Worm (Caenorhabditis elegans) whole organism, midembryonic: Measurements from ENCODE around the gene F52H2.1.

Experiments
- T22C8.4 ChIP-seq: fragments of 200-800 bp; sonication (Bioruptor generic); IDR thresholded peaks from 2 replicates; pipeline ENCODE4 v1.3.6; 2022; ENCODE audit warnings: missing genetic modification characterization, missing compliant biosample characterization
- cog-1 ChIP-seq: sonication (generic microtip); optimal IDR thresholded peaks from 2 replicates; lab custom pipeline; 2016; ENCODE audit warnings: missing genetic modification characterization, missing compliant biosample characterization
- flt-1 ChIP-seq: fragments of 200-800 bp; sonication (Bioruptor generic); IDR thresholded peaks from 2 replicates; pipeline ENCODE4 v1.3.6; 2022; ENCODE audit warnings: missing genetic modification characterization, missing compliant biosample characterization
- klf-2 ChIP-seq: fragments of 200-800 bp; sonication (Bioruptor generic); conservative IDR thresholded peaks from 2 replicates; pipeline ENCODE4 v1.3.6; 2022; ENCODE audit warnings: missing genetic modification reagents, missing genetic modification characterization, missing compliant biosample characterization
- med-1 ChIP-seq: sonication (generic microtip); optimal IDR thresholded peaks from 2 replicates; lab custom pipeline; 2017; ENCODE audit warnings: missing genetic modification characterization, mild to moderate bottlenecking, missing compliant biosample characterization, antibody characterized with exemption, missing genetic modification reagents; ENCODE audit not compliant: insufficient read depth
- ref-1 ChIP-seq: fragments of 200-800 bp; sonication (Bioruptor generic); conservative IDR thresholded peaks from 2 replicates; pipeline ENCODE4 v1.3.6; 2022; ENCODE audit warnings: missing genetic modification reagents, missing genetic modification characterization, missing compliant biosample characterization
- tab-1 ChIP-seq: fragments of 200-800 bp; sonication (Bioruptor generic); IDR thresholded peaks from 2 replicates; pipeline ENCODE4 v1.3.6; 2022; ENCODE audit warnings: missing genetic modification characterization, missing compliant biosample characterization
- ztf-23 ChIP-seq: fragments of 200-800 bp; sonication (Bioruptor generic); IDR thresholded peaks from 2 replicates; pipeline ENCODE4 v1.3.6; 2022; ENCODE audit warnings: missing genetic modification reagents, missing genetic modification characterization, missing compliant biosample characterization
- ztf-29 ChIP-seq: fragments of 200-800 bp; sonication (Bioruptor generic); IDR thresholded peaks from 2 replicates; pipeline ENCODE4 v1.3.6; 2022; ENCODE audit warnings: missing genetic modification reagents, missing genetic modification characterization, missing compliant biosample characterization

The F52H2.1 gene

DNA sequence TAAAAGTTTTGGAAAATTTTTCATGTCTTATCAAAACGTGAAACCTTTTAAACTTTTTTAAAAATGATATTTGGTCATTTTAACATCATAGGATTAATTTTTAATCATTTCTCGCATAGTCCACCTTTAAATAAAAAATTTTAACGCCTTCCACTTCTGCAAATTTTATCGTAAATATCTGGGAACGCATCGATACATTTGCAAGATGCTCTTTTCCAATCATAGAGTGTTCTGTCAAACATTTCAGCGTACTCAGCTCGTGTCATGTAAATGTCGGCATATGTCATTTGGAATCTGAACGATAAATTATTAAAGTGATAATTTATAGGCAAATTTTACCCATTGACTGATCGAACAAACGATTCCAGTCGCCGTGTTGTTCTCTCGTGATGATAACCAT is 12.9 kb upstream of the F52H2.1 start, which contains the start of gene F52H2.5:
Gene F52H2.5 (minus strand): TSS at position 101 of the 400 bp plus-strand sequence.
- TF ChIP-seq med-1 (GFP tag; lab: Kevin White, UChicago) (no peak), ref-1 (GFP tag; lab: Robert Waterston, UW) (no peak), ztf-23 (GFP tag; lab: Robert Waterston, UW) (no peak), flt-1 (GFP tag; lab: Robert Waterston, UW) (no peak), ztf-29 (GFP tag; lab: Robert Waterston, UW) (no peak), klf-2 (no peak), tab-1 (no peak), cog-1 (no peak), T22C8.4 (GFP tag; lab: Robert Waterston, UW) (no peak)

ce11 chrX:2564047-2564446 is 8.9 kb upstream of the F52H2.1 start, which contains the start of gene dhcr-24:
TSS of gene dhcr-24 (minus strand) at chrX:2564147.
- TF ChIP-seq tab-1: no peak
- no peak for TF ChIP-seq ztf-23 (GFP tag; lab: Robert Waterston, UW)
- no peak for TF ChIP-seq flt-1 (GFP tag; lab: Robert Waterston, UW)
- no peak for TF ChIP-seq cog-1
- no peak for TF ChIP-seq med-1 (GFP tag; lab: Kevin White, UChicago)

- no peak for TF ChIP-seq flt-1 (GFP tag; lab: Robert Waterston, UW)
These were observed 7.6 kb upstream of the F52H2.1 start, which contains the start of gene F52H2.15 for ce11 chrX:2565308-2565773. TSS of gene F52H2.15 (plus strand) at chrX:2565358.

- no peak for TF ChIP-seq tab-1
- no peak for TF ChIP-seq ref-1 (GFP tag; lab: Robert Waterston, UW)
- TF ChIP-seq ztf-23 (GFP tag; lab: Robert Waterston, UW): no peak
- no peak for TF ChIP-seq klf-2
- TF ChIP-seq cog-1: no peak
- TF ChIP-seq T22C8.4 (GFP tag; lab: Robert Waterston, UW): no peak
- TF ChIP-seq med-1 (GFP tag; lab: Kevin White, UChicago): no peak
- TF ChIP-seq ztf-29 (GFP tag; lab: Robert Waterston, UW): no peak
- no peak for TF ChIP-seq flt-1 (GFP tag; lab: Robert Waterston, UW)
These were observed 5.1 kb upstream of the F52H2.1 start for ce11 chrX:2567761-2568160.

ce11 chrX:2569040-2569439 is 3.9 kb upstream of the F52H2.1 start:
- TF ChIP-seq tab-1 (no peak), T22C8.4 (GFP tag; lab: Robert Waterston, UW) (no peak), cog-1 (no peak), klf-2 (no peak), ztf-29 (GFP tag; lab: Robert Waterston, UW) (no peak), med-1 (GFP tag; lab: Kevin White, UChicago) (no peak), ztf-23 (GFP tag; lab: Robert Waterston, UW) (no peak), ref-1 (GFP tag; lab: Robert Waterston, UW) (no peak), flt-1 (GFP tag; lab: Robert Waterston, UW) (no peak)

- TF ChIP-seq ztf-23 (GFP tag; lab: Robert Waterston, UW) (no peak), tab-1 (no peak), cog-1 (no peak), med-1 (GFP tag; lab: Kevin White, UChicago) (no peak), ztf-29 (GFP tag; lab: Robert Waterston, UW) (no peak), klf-2 (no peak), T22C8.4 (GFP tag; lab: Robert Waterston, UW) (no peak), flt-1 (GFP tag; lab: Robert Waterston, UW) (no peak), ref-1 (GFP tag; lab: Robert Waterston, UW) (no peak)
These were observed 4.5 kb downstream of the F52H2.1 start, which contains the start of gene ttr-42 for ce11 chrX:2577442-2577841. TSS of gene ttr-42 (plus strand) at chrX:2577742.

ce11 chrX:2580524-2580981 is 7.7 kb downstream of the F52H2.1 start, which contains the start of gene H01M10.1:
TSS of gene H01M10.1 (minus strand) at chrX:2580574.
- no peak for TF ChIP-seq cog-1
- no peak for TF ChIP-seq T22C8.4 (GFP tag; lab: Robert Waterston, UW)
- TF ChIP-seq ref-1 (GFP tag; lab: Robert Waterston, UW): no peak
- no peak for TF ChIP-seq ztf-23 (GFP tag; lab: Robert Waterston, UW)
- TF ChIP-seq tab-1: no peak
- TF ChIP-seq flt-1 (GFP tag; lab: Robert Waterston, UW): no peak
- TF ChIP-seq med-1 (GFP tag; lab: Kevin White, UChicago): no peak
- TF ChIP-seq klf-2: no peak

DNA sequence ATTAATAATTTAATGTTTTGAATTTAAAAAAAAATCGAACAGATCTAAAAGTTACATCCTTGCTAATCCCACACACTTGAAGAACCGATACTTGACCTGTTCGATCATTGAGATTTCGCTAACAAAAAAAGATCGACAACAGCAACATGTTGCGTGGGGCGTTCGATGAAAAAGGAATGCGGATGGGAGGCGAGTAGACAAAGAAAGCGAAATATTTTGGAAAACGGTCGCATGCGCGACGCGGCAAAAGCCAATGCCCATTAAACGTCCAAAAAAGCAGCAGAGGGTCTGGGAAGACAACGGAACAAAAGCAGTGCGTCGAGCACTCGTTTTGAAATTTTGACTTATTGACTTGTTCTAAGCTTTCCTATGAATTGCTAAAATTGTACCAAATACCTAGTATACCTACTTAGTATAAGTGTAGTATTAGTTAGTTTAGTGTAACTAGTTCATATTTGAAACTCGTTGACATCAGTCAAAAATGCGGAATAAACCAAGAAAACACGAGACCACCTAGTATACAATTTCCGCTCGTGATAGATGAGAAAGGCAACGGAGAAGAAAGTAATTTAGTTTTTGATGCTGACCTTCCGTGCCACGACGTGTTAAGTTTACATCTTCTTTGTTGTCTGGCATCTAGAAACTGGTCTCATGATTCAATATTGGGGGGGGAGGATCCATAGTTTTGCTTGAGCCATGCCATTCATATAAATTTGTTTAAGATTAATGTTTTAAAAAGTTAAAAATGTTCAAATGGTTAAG is 9.1 kb downstream of the F52H2.1 start:
- no peak for TF ChIP-seq tab-1
- TF ChIP-seq klf-2: no peak
- no peak for TF ChIP-seq cog-1
- no peak for TF ChIP-seq ztf-29 (GFP tag; lab: Robert Waterston, UW)
- no peak for TF ChIP-seq ztf-23 (GFP tag; lab: Robert Waterston, UW)

DNA sequence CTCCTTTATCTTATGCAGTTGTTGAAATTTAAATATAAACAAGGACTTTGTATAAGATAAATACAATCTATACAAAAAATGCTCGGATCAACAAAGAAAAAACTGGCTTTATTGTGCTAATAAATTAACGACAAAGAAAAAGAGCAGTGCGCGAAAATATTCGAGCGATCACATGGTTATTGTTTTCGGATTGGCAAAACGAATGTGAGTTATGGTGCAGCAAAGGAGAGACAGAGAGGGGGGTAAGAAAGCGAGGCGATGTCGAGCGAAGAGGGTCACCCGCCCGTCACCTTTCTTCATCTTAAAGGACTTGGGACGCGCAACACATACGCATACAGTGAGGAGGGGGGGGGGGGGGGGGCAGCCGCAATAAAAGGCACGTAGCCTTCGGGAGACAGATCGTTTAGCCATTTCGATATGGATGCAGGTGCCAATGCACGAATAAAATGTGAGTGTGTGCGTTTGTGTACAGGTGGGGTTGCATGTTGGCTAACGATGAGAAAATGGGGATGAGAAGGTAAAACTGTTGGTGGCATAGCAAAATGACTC is 10.3 kb downstream of the F52H2.1 start:
- TF ChIP-seq flt-1 (GFP tag; lab: Robert Waterston, UW) (0 out of 2 replicates have a peak, but pooled peaks have one; percentile 57), ztf-29 (GFP tag; lab: Robert Waterston, UW) (peak; percentile 46; the same call in 1 of the 2 replicates), ztf-23 (GFP tag; lab: Robert Waterston, UW) (no peak), tab-1 (no peak), klf-2 (no peak), med-1 (GFP tag; lab: Kevin White, UChicago) (no peak), T22C8.4 (GFP tag; lab: Robert Waterston, UW) (no peak)
